Worm (Caenorhabditis elegans) whole organism, L4 larva: Measurements from ENCODE around the gene idi-1.

ENCODE experiments used
- D1046.2 ChIP-seq: fragments of 200-800 bp; sonication (Bioruptor generic); IDR thresholded peaks from 2 replicates; pipeline ENCODE4 v1.3.6; 2022; ENCODE audit warnings: missing genetic modification characterization, missing compliant biosample characterization
- F26F4.8 ChIP-seq: fragments of 200-800 bp; sonication (Bioruptor generic); conservative IDR thresholded peaks from 2 replicates; pipeline ENCODE4 v1.3.6; 2022; ENCODE audit warnings: missing genetic modification characterization, missing compliant biosample characterization
- F49E8.2 ChIP-seq: sonication (generic microtip); optimal IDR thresholded peaks from 2 replicates; lab custom pipeline; 2016; ENCODE audit warnings: missing compliant biosample characterization, mild to moderate bottlenecking, missing genetic modification characterization, borderline replicate concordance
- T26A8.4 ChIP-seq: fragments of 200-800 bp; sonication (Bioruptor generic); IDR thresholded peaks from 2 replicates; pipeline ENCODE4 v1.3.6; 2022; ENCODE audit warnings: missing genetic modification characterization, missing compliant biosample characterization
- Y5F2A.4 ChIP-seq: fragments of 200-800 bp; sonication (Bioruptor generic); optimal IDR thresholded peaks from 2 replicates; lab custom pipeline; 2018; ENCODE audit warnings: mild to moderate bottlenecking, missing genetic modification characterization, missing compliant biosample characterization
- Y75B8A.6 ChIP-seq: fragments of 200-800 bp; sonication (Bioruptor generic); IDR thresholded peaks from 2 replicates; pipeline ENCODE4 v1.3.6; 2022; ENCODE audit warnings: missing genetic modification reagents, missing genetic modification characterization, missing compliant biosample characterization
- ZK546.5 ChIP-seq, 2 experiments: sonication (generic microtip); optimal IDR thresholded peaks; 2 replicates each; lab custom pipeline; 2017; ENCODE audit warnings: missing biosample characterization in 2 of 2, missing genetic modification characterization in 2 of 2
- ama-1 ChIP-seq: fragments of 150-350 bp; optimal IDR thresholded peaks from 2 replicates; lab custom pipeline; 2014; ENCODE audit warnings: inconsistent platforms, mixed read lengths
- arid-1 ChIP-seq: fragments of 200-800 bp; sonication (Bioruptor generic); conservative IDR thresholded peaks from 2 replicates; pipeline ENCODE4 v1.3.6; 2022; ENCODE audit warnings: missing genetic modification reagents, missing genetic modification characterization, missing compliant biosample characterization
- ceh-62 ChIP-seq: sonication (generic microtip); optimal IDR thresholded peaks from 2 replicates; lab custom pipeline; 2017; ENCODE audit warnings: missing biosample characterization, missing genetic modification characterization
- ceh-82 ChIP-seq: sonication (generic microtip); optimal IDR thresholded peaks from 2 replicates; lab custom pipeline; 2017; ENCODE audit warnings: missing biosample characterization, missing genetic modification characterization
- ctbp-1 ChIP-seq: fragments of 200-800 bp; sonication (Bioruptor generic); IDR thresholded peaks from 2 replicates; pipeline ENCODE4 v1.3.6; 2022; ENCODE audit warnings: missing genetic modification reagents, missing genetic modification characterization, missing compliant biosample characterization
- daf-16 ChIP-seq, 3 experiments: sonication (generic microtip); optimal IDR thresholded peaks; 2 replicates each; lab custom pipeline; 2016 to 2017; ENCODE audit warnings: missing genetic modification characterization in 3 of 3, missing genetic modification reagents in 3 of 3, mild to moderate bottlenecking in 2 of 3, missing compliant biosample characterization in 2 of 3, missing biosample characterization in 1 of 3, moderate library complexity in 1 of 3
- daf-19 ChIP-seq: fragments of 200-800 bp; sonication (Bioruptor generic); conservative IDR thresholded peaks from 2 replicates; pipeline ENCODE4 v1.3.6; 2022; ENCODE audit warnings: missing genetic modification characterization, missing compliant biosample characterization
- daf-8 ChIP-seq: fragments of 200-800 bp; sonication (Bioruptor generic); IDR thresholded peaks from 2 replicates; pipeline ENCODE4 v1.3.6; 2022; ENCODE audit warnings: missing genetic modification characterization, missing compliant biosample characterization
- dmd-6 ChIP-seq: fragments of 200-800 bp; sonication (Bioruptor generic); IDR thresholded peaks from 2 replicates; pipeline ENCODE4 v1.3.6; 2022; ENCODE audit warnings: missing genetic modification reagents, missing genetic modification characterization, missing compliant biosample characterization
- dpl-1 ChIP-seq: fragments of 150-350 bp; optimal IDR thresholded peaks from 2 replicates; lab custom pipeline; 2014; ENCODE audit warnings: missing biosample characterization, missing genetic modification reagents, missing genetic modification characterization
- duxl-1 ChIP-seq: sonication (generic microtip); optimal IDR thresholded peaks from 2 replicates; lab custom pipeline; 2016; ENCODE audit warnings: mild to moderate bottlenecking, missing genetic modification characterization, moderate library complexity, missing compliant biosample characterization; ENCODE audit not compliant: poor library complexity
- dve-1 ChIP-seq: sonication (generic microtip); optimal IDR thresholded peaks from 2 replicates; lab custom pipeline; 2017; ENCODE audit warnings: antibody characterized with exemption, mild to moderate bottlenecking, missing genetic modification characterization, missing compliant biosample characterization; ENCODE audit not compliant: insufficient read depth
- egl-27 ChIP-seq: sonication (generic microtip); optimal IDR thresholded peaks from 3 replicates; lab custom pipeline; 2017; ENCODE audit warnings: missing biosample characterization, missing genetic modification reagents, missing genetic modification characterization
- egl-43 ChIP-seq: fragments of 200-800 bp; sonication (Bioruptor generic); IDR thresholded peaks from 2 replicates; pipeline ENCODE4 v1.3.6; 2022; ENCODE audit warnings: missing genetic modification reagents, missing genetic modification characterization, missing compliant biosample characterization
- fkh-10 ChIP-seq: fragments of 150-350 bp; optimal IDR thresholded peaks from 2 replicates; lab custom pipeline; 2014; ENCODE audit warnings: missing biosample characterization, missing genetic modification reagents, missing genetic modification characterization
- gei-8 ChIP-seq: fragments of 200-800 bp; sonication (Bioruptor generic); optimal IDR thresholded peaks from 2 replicates; lab custom pipeline; 2018; ENCODE audit warnings: mild to moderate bottlenecking, missing genetic modification characterization, missing compliant biosample characterization
- hif-1 ChIP-seq, 2 experiments: sonication (generic microtip); optimal IDR thresholded peaks; 2 replicates each; lab custom pipeline; 2016 to 2017; ENCODE audit warnings: missing compliant biosample characterization in 2 of 2, missing genetic modification characterization in 2 of 2, missing genetic modification reagents in 2 of 2, missing genotype in 2 of 2, mild to moderate bottlenecking in 1 of 2
- hlh-11 ChIP-seq: fragments of 200-800 bp; sonication (Bioruptor generic); optimal IDR thresholded peaks from 2 replicates; lab custom pipeline; 2018; ENCODE audit warnings: mild to moderate bottlenecking, missing genetic modification characterization, missing compliant biosample characterization
- hlh-30 ChIP-seq: sonication (generic microtip); optimal IDR thresholded peaks from 2 replicates; lab custom pipeline; 2017; ENCODE audit warnings: antibody characterized with exemption, mild to moderate bottlenecking, missing genetic modification characterization, missing compliant biosample characterization; ENCODE audit not compliant: insufficient read depth
- hmg-1.1 ChIP-seq: fragments of 200-800 bp; sonication (Bioruptor generic); IDR thresholded peaks from 2 replicates; pipeline ENCODE4 v1.3.6; 2022; ENCODE audit warnings: missing genetic modification reagents, missing genetic modification characterization, missing compliant biosample characterization
- lir-3 ChIP-seq: sonication (generic microtip); optimal IDR thresholded peaks from 2 replicates; lab custom pipeline; 2016; ENCODE audit warnings: mild to moderate bottlenecking, missing genetic modification characterization, missing compliant biosample characterization
- madf-9 ChIP-seq: fragments of 200-800 bp; sonication (Bioruptor generic); conservative IDR thresholded peaks from 2 replicates; pipeline ENCODE4 v1.3.6; 2022; ENCODE audit warnings: missing genetic modification reagents, missing genetic modification characterization, missing compliant biosample characterization
- mep-1 ChIP-seq: fragments of 150-350 bp; sonication (generic microtip); optimal IDR thresholded peaks from 3 replicates; lab custom pipeline; 2014; ENCODE audit warnings: missing biosample characterization, missing genetic modification characterization
- mxl-2 ChIP-seq: fragments of 200-800 bp; sonication (Bioruptor generic); conservative IDR thresholded peaks from 2 replicates; pipeline ENCODE4 v1.3.6; 2022; ENCODE audit warnings: missing genetic modification reagents, missing genetic modification characterization, missing compliant biosample characterization
- mxl-3 ChIP-seq: fragments of 200-800 bp; sonication (Bioruptor generic); optimal IDR thresholded peaks from 2 replicates; lab custom pipeline; 2018; ENCODE audit warnings: mild to moderate bottlenecking, missing genetic modification characterization, missing compliant biosample characterization
- nhr-237 ChIP-seq: sonication (generic microtip); optimal IDR thresholded peaks from 2 replicates; lab custom pipeline; 2017; ENCODE audit warnings: missing biosample characterization, missing genetic modification characterization
- nhr-25 ChIP-seq: sonication (generic microtip); optimal IDR thresholded peaks from 2 replicates; lab custom pipeline; 2017; ENCODE audit warnings: missing genetic modification characterization, mild to moderate bottlenecking, missing compliant biosample characterization, antibody characterized with exemption, moderate library complexity, borderline replicate concordance; ENCODE audit not compliant: insufficient read depth
- nhr-48 ChIP-seq: sonication (generic microtip); optimal IDR thresholded peaks from 2 replicates; lab custom pipeline; 2016; ENCODE audit warnings: mild to moderate bottlenecking, missing genetic modification characterization, missing compliant biosample characterization
- nhr-6 ChIP-seq: fragments of 150-350 bp; optimal IDR thresholded peaks from 2 replicates; lab custom pipeline; 2014; ENCODE audit warnings: missing biosample characterization, missing genetic modification characterization
- php-3 ChIP-seq: fragments of 200-800 bp; sonication (Bioruptor generic); IDR thresholded peaks from 2 replicates; pipeline ENCODE4 v1.3.6; 2022; ENCODE audit warnings: missing genetic modification reagents, missing genetic modification characterization, missing compliant biosample characterization
- rbr-2 ChIP-seq: sonication (generic microtip); optimal IDR thresholded peaks from 2 replicates; lab custom pipeline; 2016; ENCODE audit warnings: missing genotype, missing genetic modification characterization, missing compliant biosample characterization
- snpc-1.2 ChIP-seq: fragments of 200-800 bp; sonication (Bioruptor generic); IDR thresholded peaks from 2 replicates; pipeline ENCODE4 v1.3.6; 2022; ENCODE audit warnings: missing genetic modification reagents, missing genetic modification characterization, missing compliant biosample characterization
- spr-3 ChIP-seq: fragments of 200-800 bp; sonication (Bioruptor generic); optimal IDR thresholded peaks from 2 replicates; lab custom pipeline; 2018; ENCODE audit warnings: mild to moderate bottlenecking, missing genetic modification characterization, missing compliant biosample characterization
- tra-1 ChIP-seq: fragments of 200-800 bp; sonication (Bioruptor generic); IDR thresholded peaks from 2 replicates; pipeline ENCODE4 v1.3.6; 2022; ENCODE audit warnings: missing genetic modification reagents, missing genetic modification characterization, missing compliant biosample characterization
- unc-39 ChIP-seq: sonication (generic microtip); optimal IDR thresholded peaks from 2 replicates; lab custom pipeline; 2017; ENCODE audit warnings: missing biosample characterization, missing genetic modification characterization
- unc-62 ChIP-seq, 3 experiments: fragments of 150-350 bp in 1 of 3; sonication (generic microtip); optimal IDR thresholded peaks in 2 of 3; peaks in 1 of 3; 1 replicate in 1 of 3; 2 replicates in 2 of 3; lab custom pipeline; 2014 to 2017; ENCODE audit warnings: missing biosample characterization in 3 of 3, missing genetic modification characterization in 3 of 3, missing genetic modification reagents in 3 of 3, missing genotype in 1 of 3
- zag-1 ChIP-seq: fragments of 150-350 bp; optimal IDR thresholded peaks from 2 replicates; lab custom pipeline; 2014; ENCODE audit warnings: missing biosample characterization, missing genetic modification characterization
- zfp-3 ChIP-seq: fragments of 200-800 bp; sonication (Bioruptor generic); conservative IDR thresholded peaks from 2 replicates; pipeline ENCODE4 v1.3.6; 2022; ENCODE audit warnings: missing genetic modification reagents, missing genetic modification characterization, missing compliant biosample characterization
- zip-2 ChIP-seq: fragments of 150-350 bp; optimal IDR thresholded peaks from 2 replicates; lab custom pipeline; 2014; ENCODE audit warnings: missing biosample characterization, missing genetic modification characterization
- ztf-7 ChIP-seq: fragments of 150-350 bp; optimal IDR thresholded peaks from 2 replicates; lab custom pipeline; 2014; ENCODE audit warnings: missing biosample characterization, missing genetic modification characterization

The idi-1 gene

DNA sequence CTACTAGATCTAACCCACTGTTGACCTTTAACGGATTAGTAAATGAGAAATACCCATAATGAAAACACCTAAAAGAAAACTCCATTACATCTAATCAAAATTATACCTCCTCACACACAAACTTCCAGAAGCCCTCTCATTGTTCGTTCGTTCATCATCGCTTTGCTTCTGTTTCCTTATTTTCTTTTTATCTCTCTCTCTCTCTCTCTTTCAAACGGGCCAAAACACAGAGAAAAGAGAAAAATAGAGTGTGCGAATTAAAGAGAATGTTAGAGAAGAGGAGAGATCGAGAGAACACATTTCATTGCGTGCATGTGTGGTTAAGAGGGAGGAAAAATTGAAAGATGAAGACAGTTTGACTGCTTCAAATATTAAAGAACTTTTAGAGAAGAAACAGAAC is 32.8 kb downstream of the idi-1 start (continued):
- no peak for TF ChIP-seq madf-9 (GFP tag; lab: Robert Waterston, UW)
- TF ChIP-seq daf-16 (GFP tag; optimal IDR thresholded peaks at IDR 0.05; lab: Kevin White, UChicago), result no peak
- TF ChIP-seq daf-16 (tag; optimal IDR thresholded peaks at IDR 0.05; lab: Kevin White, UChicago), result peak; percentile 49
- TF ChIP-seq nhr-48 (tag; lab: Kevin White, UChicago), result peak; percentile 15
- TF ChIP-seq ZK546.5 (tag; optimal IDR thresholded peaks at IDR 0.05; lab: Kevin White, UChicago), result no peak
- peak; percentile 58 for TF ChIP-seq gei-8 (GFP tag; lab: Kevin White, UChicago)
- TF ChIP-seq mxl-3 (GFP tag; lab: Kevin White, UChicago), result peak; percentile 63
- peak; percentile 76 for TF ChIP-seq hlh-11 (tag; lab: Kevin White, UChicago)
- peak; percentile 87 for TF ChIP-seq mep-1 (tag; lab: Kevin White, UChicago)

DNA sequence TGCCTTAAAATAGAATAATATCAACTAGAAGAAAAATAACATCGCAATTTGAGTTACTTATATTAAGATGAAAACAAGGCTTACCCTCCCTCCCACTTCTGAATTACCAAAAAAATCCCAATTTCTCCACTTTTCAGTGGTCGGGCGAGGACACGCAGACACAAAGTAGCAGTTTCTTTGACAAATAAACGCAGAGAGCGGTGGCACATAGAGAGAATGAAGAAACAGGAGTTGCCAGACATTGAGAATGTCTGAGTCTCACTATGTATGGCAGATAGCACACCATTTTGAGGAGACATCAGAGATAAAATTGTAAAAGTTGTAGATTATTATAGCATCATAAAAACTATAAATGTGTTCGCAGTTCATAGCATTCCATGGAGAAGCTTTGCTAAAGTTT is 33.7 kb downstream of the idi-1 start:
- TF ChIP-seq ctbp-1 (GFP tag; lab: Robert Waterston, UW) (no peak), arid-1 (GFP tag; lab: Robert Waterston, UW) (no peak), unc-62 (GFP tag; optimal IDR thresholded peaks at IDR 0.05 in 1 of 2; lab: Kevin White, UChicago) (peak in 1 of 2 experiments; percentile 93), unc-62 (tag; optimal IDR thresholded peaks at IDR 0.05; lab: Kevin White, UChicago) (no peak), F26F4.8 (GFP tag; lab: Robert Waterston, UW) (no peak), zag-1 (tag; lab: Kevin White, UChicago) (no peak), hlh-11 (tag; lab: Kevin White, UChicago) (peak; percentile 68), hif-1 (tag; optimal IDR thresholded peaks at IDR 0.05; lab: Kevin White, UChicago) (peak in 1 of 2 experiments; percentile 10), ceh-62 (tag; lab: Kevin White, UChicago) (no peak), php-3 (GFP tag; lab: Robert Waterston, UW) (peak; percentile 55; the same call in 1 of the 2 replicates), daf-19 (GFP tag; lab: Robert Waterston, UW) (no peak), dve-1 (tag; lab: Kevin White, UChicago) (peak; percentile 79), ceh-82 (no peak), zip-2 (tag; lab: Kevin White, UChicago) (peak; percentile 36), D1046.2 (GFP tag; lab: Robert Waterston, UW) (no peak), Y75B8A.6 (GFP tag; lab: Robert Waterston, UW) (no peak), snpc-1.2 (GFP tag; lab: Robert Waterston, UW) (no peak), dmd-6 (GFP tag; lab: Robert Waterston, UW) (peak; percentile 50; the same call in 1 of the 2 replicates), T26A8.4 (GFP tag; lab: Robert Waterston, UW) (no peak), rbr-2 (tag; lab: Kevin White, UChicago) (peak; percentile 53), gei-8 (GFP tag; lab: Kevin White, UChicago) (no peak), tra-1 (GFP tag; lab: Robert Waterston, UW) (no peak), ama-1 (lab: Kevin White, UChicago) (no peak), Y5F2A.4 (GFP tag; lab: Kevin White, UChicago) (no peak), mep-1 (tag; lab: Kevin White, UChicago) (peak; percentile 63), daf-8 (no peak), ztf-7 (tag; lab: Kevin White, UChicago) (no peak), nhr-48 (tag; lab: Kevin White, UChicago) (peak; percentile 50), unc-39 (no peak), lir-3 (tag; lab: Kevin White, UChicago) (no peak), hlh-30 (tag; lab: Kevin White, UChicago) (peak; percentile 27), mxl-2 (no peak), duxl-1 (tag; lab: Kevin White, UChicago) (no peak), egl-27 (tag; lab: Kevin White, UChicago) (no peak), nhr-6 (tag; lab: Kevin White, UChicago) (peak; percentile 22), nhr-237 (tag; lab: Kevin White, UChicago) (no peak), spr-3 (GFP tag; lab: Kevin White, UChicago) (no peak), fkh-10 (GFP tag; lab: Kevin White, UChicago) (no peak), nhr-25 (no peak), hmg-1.1 (GFP tag; lab: Robert Waterston, UW) (peak; percentile 61), egl-43 (GFP tag; lab: Robert Waterston, UW) (no peak), dpl-1 (GFP tag; lab: Kevin White, UChicago) (peak; percentile 19), zfp-3 (GFP tag; lab: Robert Waterston, UW) (no peak), F49E8.2 (no peak)
